Worm (Caenorhabditis elegans) whole organism, late embryonic: ENCODE data around the gene str-71.

Experiments used
- ahr-1 ChIP-seq: sonication (generic microtip); optimal IDR thresholded peaks from 2 replicates; lab custom pipeline; 2016; ENCODE audit warnings: missing genetic modification characterization, missing compliant biosample characterization
- ceh-24 ChIP-seq: sonication (generic microtip); optimal IDR thresholded peaks from 2 replicates; lab custom pipeline; 2016; ENCODE audit warnings: mild to moderate bottlenecking, missing genetic modification characterization, missing compliant biosample characterization
- hlh-30 ChIP-seq: sonication (generic microtip); optimal IDR thresholded peaks from 2 replicates; lab custom pipeline; 2017; ENCODE audit warnings: antibody characterized with exemption, missing genetic modification characterization, missing compliant biosample characterization; ENCODE audit not compliant: insufficient read depth
- lin-11 ChIP-seq: fragments of 200-800 bp; sonication (Bioruptor generic); optimal IDR thresholded peaks from 2 replicates; lab custom pipeline; 2018; ENCODE audit warnings: mild to moderate bottlenecking, missing genetic modification characterization, missing compliant biosample characterization

DNA sequence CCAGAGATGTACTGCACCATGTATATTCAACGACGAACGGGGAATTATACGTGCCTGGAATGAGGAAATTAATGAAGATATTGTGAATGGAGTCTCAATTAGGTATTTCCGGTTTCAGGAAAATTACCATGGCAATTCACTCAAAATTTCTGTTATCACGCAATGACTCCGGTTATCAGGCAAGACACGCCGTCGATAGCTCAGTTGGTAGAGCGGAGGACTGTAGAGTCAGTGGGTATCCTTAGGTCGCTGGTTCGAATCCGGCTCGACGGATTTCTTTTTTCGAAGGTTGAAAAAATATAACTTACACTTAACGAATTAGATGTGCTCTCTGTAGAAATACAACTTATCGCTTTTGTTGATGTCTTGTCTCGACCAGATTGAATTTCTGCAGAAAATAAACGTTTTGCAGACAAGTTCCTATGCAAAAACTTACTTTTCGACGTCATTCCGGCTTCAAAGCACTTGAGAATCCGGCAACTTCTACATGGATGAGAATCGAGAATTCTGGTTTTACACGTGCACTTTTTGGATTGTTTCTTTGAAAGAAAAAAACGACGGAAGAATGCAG, 21.6 kb upstream of the str-71 start:
- TF ChIP-seq ceh-24 (tag; lab: Kevin White, UChicago) (no peak), lin-11 (no peak), ahr-1 (tag; lab: Kevin White, UChicago) (no peak), hlh-30 (tag; lab: Kevin White, UChicago) (no peak)
